Worm (Caenorhabditis elegans) whole organism, young adult: ENCODE data around the gene F15B9.8.

Experiments used
- B0336.3 ChIP-seq: fragments of 200-800 bp; sonication (Bioruptor generic); IDR thresholded peaks from 2 replicates; pipeline ENCODE4 v1.3.6; 2022; ENCODE audit warnings: missing genetic modification characterization, missing compliant biosample characterization
- D2030.7 ChIP-seq: fragments of 200-800 bp; sonication (Bioruptor generic); IDR thresholded peaks from 2 replicates; pipeline ENCODE4 v1.3.6; 2022; ENCODE audit warnings: missing genetic modification reagents, missing genetic modification characterization, missing compliant biosample characterization
- F33H1.4 ChIP-seq: fragments of 200-800 bp; sonication (Bioruptor generic); IDR thresholded peaks from 2 replicates; pipeline ENCODE4 v1.3.6; 2022; ENCODE audit warnings: missing genetic modification reagents, missing genetic modification characterization, missing compliant biosample characterization
- F57A8.1 ChIP-seq: fragments of 200-800 bp; sonication (Bioruptor generic); optimal IDR thresholded peaks from 2 replicates; lab custom pipeline; 2018; ENCODE audit warnings: mild to moderate bottlenecking, missing genetic modification characterization, moderate library complexity, missing compliant biosample characterization
- T07F8.4 ChIP-seq: sonication (generic microtip); optimal IDR thresholded peaks from 2 replicates; lab custom pipeline; 2016; ENCODE audit warnings: mild to moderate bottlenecking, missing genetic modification characterization, moderate library complexity, missing compliant biosample characterization
- T26A5.8 ChIP-seq: sonication (generic microtip); optimal IDR thresholded peaks from 2 replicates; lab custom pipeline; 2016; ENCODE audit warnings: missing genetic modification characterization, missing compliant biosample characterization
- Y53G8AR.9 ChIP-seq: fragments of 200-800 bp; sonication (Bioruptor generic); conservative IDR thresholded peaks from 2 replicates; pipeline ENCODE4 v1.3.6; 2022; ENCODE audit warnings: missing genetic modification reagents, missing genetic modification characterization, missing compliant biosample characterization
- Y56A3A.18 ChIP-seq: fragments of 200-800 bp; sonication (Bioruptor generic); IDR thresholded peaks from 2 replicates; pipeline ENCODE4 v1.3.6; 2022; ENCODE audit warnings: missing genetic modification reagents, missing genetic modification characterization, missing compliant biosample characterization
- Y67H2A.10 ChIP-seq: fragments of 200-800 bp; sonication (Bioruptor generic); conservative IDR thresholded peaks from 2 replicates; pipeline ENCODE4 v1.3.6; 2022; ENCODE audit warnings: missing genetic modification reagents, missing genetic modification characterization, missing compliant biosample characterization
- aptf-3 ChIP-seq: fragments of 200-800 bp; sonication (Bioruptor generic); IDR thresholded peaks from 2 replicates; pipeline ENCODE4 v1.3.6; 2022; ENCODE audit warnings: missing genetic modification characterization, missing compliant biosample characterization
- atf-7 ChIP-seq: sonication (generic microtip); optimal IDR thresholded peaks from 2 replicates; lab custom pipeline; 2017; ENCODE audit warnings: mild to moderate bottlenecking, missing genetic modification characterization, missing compliant biosample characterization
- attf-5 ChIP-seq: fragments of 200-800 bp; sonication (Bioruptor generic); optimal IDR thresholded peaks from 2 replicates; lab custom pipeline; 2018; ENCODE audit warnings: mild to moderate bottlenecking, missing genetic modification characterization, missing compliant biosample characterization
- cebp-1 ChIP-seq, 2 experiments: fragments of 200-800 bp in 1 of 2; sonication (Bioruptor generic) in 1 of 2; sonication (generic microtip) in 1 of 2; IDR thresholded peaks in 1 of 2; optimal IDR thresholded peaks in 1 of 2; 2 replicates each; pipeline versions ENCODE4 v1.3.6 to Lab custom; 2017 to 2022; ENCODE audit warnings: missing compliant biosample characterization in 2 of 2, missing genetic modification characterization in 2 of 2, mild to moderate bottlenecking in 1 of 2, missing genetic modification reagents in 1 of 2, moderate library complexity in 1 of 2
- cebp-2 ChIP-seq: fragments of 200-800 bp; sonication (Bioruptor generic); IDR thresholded peaks from 2 replicates; pipeline ENCODE4 v1.3.6; 2022; ENCODE audit warnings: missing genetic modification characterization, missing compliant biosample characterization
- ceh-58 ChIP-seq: fragments of 200-800 bp; sonication (Bioruptor generic); IDR thresholded peaks from 2 replicates; pipeline ENCODE4 v1.3.6; 2022; ENCODE audit warnings: missing genetic modification characterization, missing compliant biosample characterization
- chd-7 ChIP-seq: sonication (generic microtip); optimal IDR thresholded peaks from 2 replicates; lab custom pipeline; 2016; ENCODE audit warnings: mild to moderate bottlenecking, missing genetic modification characterization, moderate library complexity, missing compliant biosample characterization
- dpl-1 ChIP-seq: fragments of 150-350 bp; optimal IDR thresholded peaks from 2 replicates; lab custom pipeline; 2014; ENCODE audit warnings: missing biosample characterization, missing genetic modification reagents, missing genetic modification characterization
- egl-18 ChIP-seq: fragments of 200-800 bp; sonication (Bioruptor generic); IDR thresholded peaks from 2 replicates; pipeline ENCODE4 v1.3.6; 2022; ENCODE audit warnings: missing genetic modification reagents, missing genetic modification characterization, missing compliant biosample characterization
- him-1 ChIP-seq: sonication (generic microtip); optimal IDR thresholded peaks from 2 replicates; lab custom pipeline; 2016; ENCODE audit warnings: missing genotype, missing genetic modification reagents, missing genetic modification characterization, missing compliant biosample characterization
- hlh-12 ChIP-seq: sonication (generic microtip); optimal IDR thresholded peaks from 2 replicates; lab custom pipeline; 2016; ENCODE audit warnings: missing genetic modification characterization, missing compliant biosample characterization
- hlh-26 ChIP-seq: fragments of 200-800 bp; sonication (Bioruptor generic); conservative IDR thresholded peaks from 2 replicates; pipeline ENCODE4 v1.3.6; 2022; ENCODE audit warnings: missing genetic modification reagents, missing genetic modification characterization, missing compliant biosample characterization
- hmg-1.2 ChIP-seq: fragments of 200-800 bp; sonication (Bioruptor generic); IDR thresholded peaks from 2 replicates; pipeline ENCODE4 v1.3.6; 2022; ENCODE audit warnings: missing genetic modification reagents, missing genetic modification characterization, missing compliant biosample characterization
- hmg-20 ChIP-seq: fragments of 200-800 bp; sonication (Bioruptor generic); IDR thresholded peaks from 2 replicates; pipeline ENCODE4 v1.3.6; 2022; ENCODE audit warnings: missing genetic modification reagents, missing genetic modification characterization, missing compliant biosample characterization
- hsf-1 ChIP-seq: fragments of 200-800 bp; sonication (Bioruptor generic); IDR thresholded peaks from 2 replicates; pipeline ENCODE4 v1.3.6; 2022; ENCODE audit warnings: missing genetic modification reagents, missing genetic modification characterization, missing compliant biosample characterization
- let-526 ChIP-seq: fragments of 200-800 bp; sonication (Bioruptor generic); IDR thresholded peaks from 2 replicates; pipeline ENCODE4 v1.3.6; 2022; ENCODE audit warnings: missing genetic modification reagents, missing genetic modification characterization, missing compliant biosample characterization
- lin-40 ChIP-seq: sonication (generic microtip); optimal IDR thresholded peaks from 2 replicates; lab custom pipeline; 2016; ENCODE audit warnings: missing genetic modification characterization, mild to moderate bottlenecking, missing compliant biosample characterization, missing genotype, missing genetic modification reagents
- lir-1 ChIP-seq: fragments of 200-800 bp; sonication (Bioruptor generic); conservative IDR thresholded peaks from 2 replicates; pipeline ENCODE4 v1.3.6; 2022; ENCODE audit warnings: missing genetic modification reagents, missing genetic modification characterization, missing compliant biosample characterization
- lsl-1 ChIP-seq: fragments of 200-800 bp; sonication (Bioruptor generic); optimal IDR thresholded peaks from 2 replicates; lab custom pipeline; 2018; ENCODE audit warnings: mild to moderate bottlenecking, missing genetic modification characterization, moderate library complexity, missing compliant biosample characterization
- madf-6 ChIP-seq: fragments of 200-800 bp; sonication (Bioruptor generic); IDR thresholded peaks from 2 replicates; pipeline ENCODE4 v1.3.6; 2022; ENCODE audit warnings: missing genetic modification reagents, missing genetic modification characterization, missing compliant biosample characterization
- madf-8 ChIP-seq: fragments of 200-800 bp; sonication (Bioruptor generic); conservative IDR thresholded peaks from 2 replicates; pipeline ENCODE4 v1.3.6; 2022; ENCODE audit warnings: missing genetic modification reagents, missing genetic modification characterization, missing compliant biosample characterization
- mes-4 ChIP-seq: sonication (generic microtip); optimal IDR thresholded peaks from 2 replicates; lab custom pipeline; 2016; ENCODE audit warnings: missing genotype, missing genetic modification characterization, missing compliant biosample characterization
- nhr-120 ChIP-seq: fragments of 200-800 bp; sonication (Bioruptor generic); IDR thresholded peaks from 2 replicates; pipeline ENCODE4 v1.3.6; 2022; ENCODE audit warnings: missing genetic modification characterization, missing compliant biosample characterization
- nhr-27 ChIP-seq: fragments of 200-800 bp; sonication (Bioruptor generic); optimal IDR thresholded peaks from 2 replicates; lab custom pipeline; 2018; ENCODE audit warnings: mild to moderate bottlenecking, missing genetic modification characterization, moderate library complexity, missing compliant biosample characterization
- nhr-90 ChIP-seq: sonication (generic microtip); optimal IDR thresholded peaks from 2 replicates; lab custom pipeline; 2016; ENCODE audit warnings: missing genotype, mild to moderate bottlenecking, missing genetic modification characterization, missing compliant biosample characterization
- somi-1 ChIP-seq: fragments of 200-800 bp; sonication (Bioruptor generic); optimal IDR thresholded peaks from 2 replicates; lab custom pipeline; 2018; ENCODE audit warnings: mild to moderate bottlenecking, missing genetic modification characterization, missing compliant biosample characterization
- tbp1 ChIP-seq: fragments of 200-800 bp; sonication (Bioruptor generic); optimal IDR thresholded peaks from 2 replicates; lab custom pipeline; 2018; ENCODE audit warnings: mild to moderate bottlenecking, missing genetic modification characterization, missing compliant biosample characterization
- unc-130 ChIP-seq: sonication (generic microtip); optimal IDR thresholded peaks from 2 replicates; lab custom pipeline; 2016; ENCODE audit warnings: missing genetic modification reagents, missing genetic modification characterization, missing compliant biosample characterization
- xnd-1 ChIP-seq: sonication (generic microtip); optimal IDR thresholded peaks from 2 replicates; lab custom pipeline; 2016; ENCODE audit warnings: missing genotype, missing genetic modification reagents, missing genetic modification characterization, missing compliant biosample characterization
- ztf-26 ChIP-seq: sonication (generic microtip); optimal IDR thresholded peaks from 2 replicates; lab custom pipeline; 2017; ENCODE audit warnings: missing genetic modification characterization, missing compliant biosample characterization
- ztf-28 ChIP-seq: fragments of 200-800 bp; sonication (Bioruptor generic); IDR thresholded peaks from 2 replicates; pipeline ENCODE4 v1.3.6; 2022; ENCODE audit warnings: missing genetic modification reagents, missing genetic modification characterization, missing compliant biosample characterization
- ztf-6 ChIP-seq: fragments of 200-800 bp; sonication (Bioruptor generic); IDR thresholded peaks from 2 replicates; pipeline ENCODE4 v1.3.6; 2022; ENCODE audit warnings: missing genetic modification reagents, missing genetic modification characterization, missing compliant biosample characterization

Gene F15B9.8

DNA sequence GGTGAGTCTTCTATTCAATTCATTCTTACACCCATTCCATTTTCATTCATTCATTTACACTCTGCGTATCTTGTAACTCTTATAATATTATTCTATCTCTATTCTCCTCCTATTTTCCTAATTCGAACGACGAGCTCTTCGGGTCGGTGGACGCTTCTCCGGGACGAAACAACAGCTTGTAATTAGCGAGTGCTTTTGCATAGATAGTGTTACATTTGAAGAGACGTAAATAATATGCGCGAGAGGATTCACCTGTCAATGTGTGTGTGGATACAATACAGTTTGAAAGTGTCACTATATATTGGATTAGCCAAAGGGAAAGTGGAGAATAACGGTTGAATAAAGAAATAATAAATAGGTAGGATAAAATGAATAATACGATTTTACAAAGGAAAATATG is 32.3 kb downstream of the F15B9.8 start:
- TF ChIP-seq ceh-58 (GFP tag; lab: Robert Waterston, UW) (no peak), nhr-27 (tag; lab: Kevin White, UChicago) (no peak), xnd-1 (tag; lab: Kevin White, UChicago) (no peak), him-1 (tag; lab: Kevin White, UChicago) (no peak), Y56A3A.18 (GFP tag; lab: Robert Waterston, UW) (no peak), madf-6 (GFP tag; lab: Robert Waterston, UW) (no peak), lin-40 (no peak), hlh-12 (tag; lab: Kevin White, UChicago) (no peak)

DNA sequence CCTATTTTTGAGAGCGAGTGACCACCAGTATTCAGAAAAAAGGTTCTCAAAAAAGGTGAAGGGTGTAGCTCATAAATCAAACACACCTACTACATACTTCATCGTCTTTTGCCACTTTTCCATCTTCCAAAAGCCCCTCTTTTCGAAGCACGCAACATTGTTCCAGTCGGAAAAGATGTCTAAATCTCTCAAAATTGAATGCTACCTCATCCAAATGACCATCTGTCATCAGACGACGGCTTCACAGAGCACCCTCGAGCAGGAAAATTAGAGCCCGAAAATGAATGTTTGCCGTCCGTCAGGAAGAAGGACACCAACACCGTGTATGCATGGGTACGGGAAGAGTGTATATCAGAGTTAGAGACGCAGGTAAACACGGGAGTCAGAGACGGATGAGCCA is 33.2 kb downstream of the F15B9.8 start:
- TF ChIP-seq ztf-28 (GFP tag; lab: Robert Waterston, UW) (no peak), F33H1.4 (GFP tag; lab: Robert Waterston, UW) (no peak), Y53G8AR.9 (GFP tag; lab: Robert Waterston, UW) (no peak), dpl-1 (no peak), atf-7 (tag; lab: Kevin White, UChicago) (no peak), nhr-90 (tag; lab: Kevin White, UChicago) (no peak), Y67H2A.10 (GFP tag; lab: Robert Waterston, UW) (no peak), unc-130 (GFP tag; lab: Kevin White, UChicago) (no peak), hlh-12 (tag; lab: Kevin White, UChicago) (no peak), lsl-1 (GFP tag; lab: Kevin White, UChicago) (no peak), hsf-1 (no peak), nhr-120 (no peak), F57A8.1 (no peak), B0336.3 (no peak), aptf-3 (no peak)
- TF ChIP-seq, all 124 proteins: peak for 0

DNA sequence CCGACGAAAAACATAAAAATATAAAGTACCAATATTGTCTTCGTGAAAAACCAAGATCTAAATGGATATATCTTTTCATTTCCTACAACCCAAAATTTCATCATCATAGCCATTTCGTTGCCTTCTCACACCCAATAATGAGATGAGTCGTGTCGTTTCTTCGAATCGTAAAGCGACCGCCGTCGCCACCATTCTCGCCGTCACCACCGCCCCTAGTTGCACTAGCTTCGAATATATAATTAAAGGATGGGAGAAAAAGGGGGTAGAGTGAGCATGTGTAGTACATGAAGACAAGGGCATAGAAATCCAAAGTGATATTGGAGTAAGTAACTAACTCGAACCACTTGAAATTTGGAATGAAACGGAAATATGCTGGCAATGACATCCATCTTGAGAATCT is 33.9 kb downstream of the F15B9.8 start:
- no peak for TF ChIP-seq attf-5 (GFP tag; lab: Kevin White, UChicago)
- no peak for TF ChIP-seq hmg-1.2 (GFP tag; lab: Robert Waterston, UW)
- no peak for TF ChIP-seq cebp-1 (GFP tag; IDR thresholded peaks at IDR 0.05; lab: Robert Waterston, UW)
- TF ChIP-seq cebp-1 (tag; optimal IDR thresholded peaks at IDR 0.05; lab: Kevin White, UChicago), result no peak
- TF ChIP-seq lir-1, result no peak
- no peak for TF ChIP-seq ztf-26 (tag; lab: Kevin White, UChicago)
- no peak for TF ChIP-seq hmg-20 (GFP tag; lab: Robert Waterston, UW)
- no peak for TF ChIP-seq cebp-2 (GFP tag; lab: Robert Waterston, UW)
- no peak for TF ChIP-seq T07F8.4 (tag; lab: Kevin White, UChicago)
- TF ChIP-seq D2030.7, result no peak
- no peak for TF ChIP-seq hlh-26 (GFP tag; lab: Robert Waterston, UW)
- TF ChIP-seq mes-4 (tag; lab: Kevin White, UChicago), result no peak
- no peak for TF ChIP-seq ztf-6 (GFP tag; lab: Robert Waterston, UW)
- no peak for TF ChIP-seq let-526 (GFP tag; lab: Robert Waterston, UW)
- no peak for TF ChIP-seq tbp1 (GFP tag; lab: Kevin White, UChicago)

DNA sequence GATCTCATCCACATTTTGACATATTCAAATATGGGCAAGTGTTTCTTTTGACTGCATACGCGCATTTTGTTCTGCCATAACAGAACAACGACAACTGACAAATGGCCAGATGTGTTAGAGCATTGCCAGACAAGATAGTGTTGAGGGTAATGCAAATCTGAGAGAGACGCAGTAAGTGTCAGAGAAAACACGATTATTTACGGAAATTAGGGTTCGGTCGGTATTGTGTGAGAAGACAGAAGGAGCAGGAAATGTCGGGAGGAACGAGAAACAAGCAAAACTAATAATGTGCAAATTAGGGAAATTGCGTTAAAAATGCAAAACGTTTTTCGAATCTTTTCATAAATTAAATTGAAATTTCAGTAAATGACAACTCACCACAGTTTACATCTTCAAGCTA is 36.1 kb downstream of the F15B9.8 start:
- TF ChIP-seq egl-18 (no peak), T26A5.8 (tag; lab: Kevin White, UChicago) (no peak), somi-1 (GFP tag; lab: Kevin White, UChicago) (no peak), madf-8 (GFP tag; lab: Robert Waterston, UW) (no peak), unc-130 (GFP tag; lab: Kevin White, UChicago) (no peak), chd-7 (tag; lab: Kevin White, UChicago) (no peak)
